Worm (Caenorhabditis elegans) whole organism, L1 larva: Measurements from ENCODE around the gene F32D8.4.
A peak's percentile ranks its signal among the peaks of the same experiment; 100 is the strongest.

Experiments
- aha-1 ChIP-seq: fragments of 150-350 bp; optimal IDR thresholded peaks from 2 replicates; lab custom pipeline; 2014; ENCODE audit warnings: missing biosample characterization, missing genetic modification characterization
- alr-1 ChIP-seq: fragments of 200-800 bp; sonication (Bioruptor generic); optimal IDR thresholded peaks from 2 replicates; lab custom pipeline; 2018; ENCODE audit warnings: borderline replicate concordance, mild to moderate bottlenecking, missing genetic modification characterization, missing compliant biosample characterization
- aly-2 ChIP-seq: fragments of 150-350 bp; optimal IDR thresholded peaks from 2 replicates; lab custom pipeline; 2014; ENCODE audit warnings: missing biosample characterization, missing genetic modification characterization
- ama-1 ChIP-seq: fragments of 150-350 bp; optimal IDR thresholded peaks from 2 replicates; lab custom pipeline; 2014
- blmp-1 ChIP-seq: fragments of 150-350 bp; optimal IDR thresholded peaks from 2 replicates; lab custom pipeline; 2014; ENCODE audit warnings: missing biosample characterization, missing genetic modification characterization
- ceh-63 ChIP-seq: fragments of 200-800 bp; sonication (Bioruptor generic); optimal IDR thresholded peaks from 2 replicates; lab custom pipeline; 2018; ENCODE audit warnings: mild to moderate bottlenecking, missing genetic modification characterization, missing compliant biosample characterization
- ceh-82 ChIP-seq, 3 experiments: fragments of 150-350 bp in 1 of 3; sonication (generic microtip) in 2 of 3; optimal IDR thresholded peaks; 2 replicates each; lab custom pipeline; 2014 to 2017; ENCODE audit warnings: missing biosample characterization in 3 of 3, missing genetic modification characterization in 3 of 3
- ces-1 ChIP-seq: fragments of 150-350 bp; optimal IDR thresholded peaks from 2 replicates; lab custom pipeline; 2014; ENCODE audit warnings: missing biosample characterization, missing genetic modification reagents, missing genetic modification characterization
- dsc-1 ChIP-seq: sonication (generic microtip); optimal IDR thresholded peaks from 2 replicates; lab custom pipeline; 2016; ENCODE audit warnings: mild to moderate bottlenecking, missing genetic modification characterization, missing compliant biosample characterization
- efl-3 ChIP-seq: fragments of 200-800 bp; sonication (Bioruptor generic); optimal IDR thresholded peaks from 2 replicates; lab custom pipeline; 2018; ENCODE audit warnings: mild to moderate bottlenecking, missing genetic modification characterization, missing compliant biosample characterization
- egl-13 ChIP-seq: sonication (generic microtip); optimal IDR thresholded peaks from 2 replicates; lab custom pipeline; 2016; ENCODE audit warnings: missing genotype, missing genetic modification reagents, missing genetic modification characterization, missing compliant biosample characterization
- ets-5 ChIP-seq: fragments of 200-800 bp; sonication (Bioruptor generic); IDR thresholded peaks from 2 replicates; pipeline ENCODE4 v1.3.6; 2022; ENCODE audit warnings: missing genetic modification characterization, missing compliant biosample characterization
- fkh-10 ChIP-seq: sonication (generic microtip); optimal IDR thresholded peaks from 2 replicates; lab custom pipeline; 2017; ENCODE audit warnings: missing biosample characterization, missing genetic modification reagents, missing genetic modification characterization
- grh-1 ChIP-seq: fragments of 200-800 bp; sonication (Bioruptor generic); IDR thresholded peaks from 2 replicates; pipeline ENCODE4 v1.3.6; 2022; ENCODE audit warnings: missing genetic modification reagents, missing genetic modification characterization, missing compliant biosample characterization
- hlh-17 ChIP-seq: fragments of 200-800 bp; sonication (Bioruptor generic); optimal IDR thresholded peaks from 2 replicates; lab custom pipeline; 2018; ENCODE audit warnings: missing genetic modification characterization, mild to moderate bottlenecking, missing compliant biosample characterization, moderate library complexity, borderline replicate concordance
- irx-1 ChIP-seq: sonication (generic microtip); optimal IDR thresholded peaks from 2 replicates; lab custom pipeline; 2016; ENCODE audit warnings: missing genetic modification characterization, missing compliant biosample characterization
- isw-1 ChIP-seq: fragments of 200-800 bp; sonication (Bioruptor generic); IDR thresholded peaks from 2 replicates; pipeline ENCODE4 v1.3.6; 2022; ENCODE audit warnings: missing genetic modification characterization, missing compliant biosample characterization
- jun-1 ChIP-seq: fragments of 150-350 bp; optimal IDR thresholded peaks from 2 replicates; lab custom pipeline; 2014; ENCODE audit warnings: missing biosample characterization, missing genetic modification reagents, missing genetic modification characterization
- lin-13 ChIP-seq: fragments of 150-350 bp; optimal IDR thresholded peaks from 2 replicates; lab custom pipeline; 2014; ENCODE audit warnings: missing biosample characterization, missing genetic modification reagents, missing genetic modification characterization
- lin-14 ChIP-seq: fragments of 200-800 bp; sonication (Bioruptor generic); optimal IDR thresholded peaks from 2 replicates; lab custom pipeline; 2018; ENCODE audit warnings: mild to moderate bottlenecking, missing genetic modification characterization, moderate library complexity, missing compliant biosample characterization
- lin-39 ChIP-seq: fragments of 150-350 bp; optimal IDR thresholded peaks from 2 replicates; lab custom pipeline; 2014; ENCODE audit warnings: missing biosample characterization, missing genetic modification reagents, missing genetic modification characterization
- lir-3 ChIP-seq: sonication (generic microtip); optimal IDR thresholded peaks from 2 replicates; lab custom pipeline; 2016; ENCODE audit warnings: mild to moderate bottlenecking, missing genetic modification characterization, moderate library complexity, missing compliant biosample characterization; ENCODE audit not compliant: poor library complexity
- lsy-2 ChIP-seq, 2 experiments: fragments of 150-350 bp; optimal IDR thresholded peaks; 2 replicates each; lab custom pipeline; 2014; ENCODE audit warnings: missing biosample characterization in 2 of 2, missing genetic modification characterization in 2 of 2
- mab-9 ChIP-seq: fragments of 200-800 bp; sonication (Bioruptor generic); IDR thresholded peaks from 2 replicates; pipeline ENCODE4 v1.3.6; 2022; ENCODE audit warnings: missing genetic modification reagents, missing genetic modification characterization, missing compliant biosample characterization
- nhr-11 ChIP-seq: fragments of 150-350 bp; optimal IDR thresholded peaks from 2 replicates; lab custom pipeline; 2014; ENCODE audit warnings: missing biosample characterization, missing genetic modification characterization
- nhr-12 ChIP-seq: sonication (generic microtip); optimal IDR thresholded peaks from 2 replicates; lab custom pipeline; 2017; ENCODE audit warnings: missing biosample characterization, missing genetic modification characterization
- nhr-19 ChIP-seq: fragments of 200-800 bp; sonication (Bioruptor generic); conservative IDR thresholded peaks from 2 replicates; pipeline ENCODE4 v1.3.6; 2022; ENCODE audit warnings: missing genetic modification characterization, missing compliant biosample characterization
- nhr-47 ChIP-seq: sonication (generic microtip); optimal IDR thresholded peaks from 2 replicates; lab custom pipeline; 2016; ENCODE audit warnings: mild to moderate bottlenecking, missing genetic modification characterization, moderate library complexity, missing compliant biosample characterization
- nhr-76 ChIP-seq: sonication (generic microtip); optimal IDR thresholded peaks from 2 replicates; lab custom pipeline; 2017; ENCODE audit warnings: missing biosample characterization, missing genetic modification characterization
- nhr-77 ChIP-seq: fragments of 150-350 bp; optimal IDR thresholded peaks from 2 replicates; lab custom pipeline; 2014; ENCODE audit warnings: missing biosample characterization, missing genetic modification characterization
- nhr-84 ChIP-seq: sonication (generic microtip); optimal IDR thresholded peaks from 2 replicates; lab custom pipeline; 2017; ENCODE audit warnings: missing biosample characterization, missing genetic modification characterization
- nhr-85 ChIP-seq: sonication (generic microtip); peaks from one replicate; lab custom pipeline; 2016; ENCODE audit warnings: missing genetic modification characterization, inconsistent platforms, missing compliant biosample characterization
- nhr-90 ChIP-seq: sonication (generic microtip); optimal IDR thresholded peaks from 2 replicates; lab custom pipeline; 2016; ENCODE audit warnings: mild to moderate bottlenecking, missing genetic modification characterization, missing compliant biosample characterization; ENCODE audit not compliant: poor library complexity
- pax-3 ChIP-seq: fragments of 200-800 bp; sonication (Bioruptor generic); optimal IDR thresholded peaks from 2 replicates; lab custom pipeline; 2018; ENCODE audit warnings: mild to moderate bottlenecking, missing genetic modification characterization, moderate library complexity, missing compliant biosample characterization
- pqm-1 ChIP-seq: sonication (generic microtip); optimal IDR thresholded peaks from 3 replicates; lab custom pipeline; 2017; ENCODE audit warnings: missing biosample characterization, missing genetic modification characterization
- snu-23 ChIP-seq: sonication (generic microtip); optimal IDR thresholded peaks from 2 replicates; lab custom pipeline; 2016; ENCODE audit warnings: missing genetic modification characterization, missing compliant biosample characterization
- sox-4 ChIP-seq: sonication (generic microtip); optimal IDR thresholded peaks from 2 replicates; lab custom pipeline; 2016; ENCODE audit warnings: missing genetic modification characterization, missing compliant biosample characterization
- tlp-1 ChIP-seq: fragments of 150-350 bp; optimal IDR thresholded peaks from 2 replicates; lab custom pipeline; 2014; ENCODE audit warnings: missing biosample characterization, missing genetic modification characterization
- unc-86 ChIP-seq: sonication (generic microtip); optimal IDR thresholded peaks from 2 replicates; lab custom pipeline; 2016; ENCODE audit warnings: missing genetic modification characterization, missing compliant biosample characterization
- vab-15 ChIP-seq: sonication (generic microtip); optimal IDR thresholded peaks from 2 replicates; lab custom pipeline; 2017; ENCODE audit warnings: missing genotype, mild to moderate bottlenecking, missing genetic modification characterization, missing compliant biosample characterization
- zip-4 ChIP-seq: fragments of 200-800 bp; sonication (Bioruptor generic); optimal IDR thresholded peaks from 2 replicates; lab custom pipeline; 2018; ENCODE audit warnings: mild to moderate bottlenecking, missing genetic modification characterization, moderate library complexity, missing compliant biosample characterization
- ztf-4 ChIP-seq: fragments of 150-350 bp; optimal IDR thresholded peaks from 2 replicates; lab custom pipeline; 2014; ENCODE audit warnings: missing biosample characterization, missing genetic modification characterization

F32D8.4 gene

DNA sequence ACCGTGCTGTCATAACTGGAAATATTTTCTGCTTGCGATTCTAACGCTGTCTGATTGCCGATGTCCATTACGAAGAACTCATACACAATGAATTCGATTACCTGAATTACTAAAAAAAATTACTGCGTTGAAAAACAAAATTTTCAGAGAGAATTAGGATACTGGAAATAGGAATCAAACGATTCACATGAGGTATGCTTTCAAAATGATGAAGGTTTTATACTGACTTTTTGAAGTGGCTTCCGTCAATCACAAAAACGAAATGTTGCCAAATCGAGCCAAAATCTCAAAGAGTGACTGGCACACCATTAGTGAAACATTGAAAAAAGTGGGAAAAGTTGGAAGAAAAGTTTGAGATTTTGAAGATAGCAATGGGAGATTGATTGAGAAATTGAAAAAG is 15.7 kb upstream of the F32D8.4 start, which contains the start of gene zzz-1:
TSS of gene zzz-1 (minus strand) at position 101 of the 400 bp plus-strand sequence.
- TF ChIP-seq pqm-1 (tag; lab: Kevin White, UChicago): no peak
- TF ChIP-seq lin-13 (GFP tag; lab: Kevin White, UChicago): no peak
- no peak for TF ChIP-seq irx-1
- TF ChIP-seq isw-1 (GFP tag; lab: Robert Waterston, UW): no peak
- no peak for TF ChIP-seq snu-23 (GFP tag; lab: Kevin White, UChicago)
- no peak for TF ChIP-seq efl-3 (GFP tag; lab: Kevin White, UChicago)
- TF ChIP-seq ama-1 (lab: Kevin White, UChicago): no peak
- no peak for TF ChIP-seq nhr-85 (tag; lab: Kevin White, UChicago)
- TF ChIP-seq mab-9 (GFP tag; lab: Robert Waterston, UW): no peak
- no peak for TF ChIP-seq hlh-17 (GFP tag; lab: Kevin White, UChicago)
- TF ChIP-seq jun-1: no peak
- no peak for TF ChIP-seq ztf-4 (tag; lab: Kevin White, UChicago)
- TF ChIP-seq nhr-12 (tag; lab: Kevin White, UChicago): no peak
- no peak for TF ChIP-seq blmp-1 (tag; lab: Kevin White, UChicago)

DNA sequence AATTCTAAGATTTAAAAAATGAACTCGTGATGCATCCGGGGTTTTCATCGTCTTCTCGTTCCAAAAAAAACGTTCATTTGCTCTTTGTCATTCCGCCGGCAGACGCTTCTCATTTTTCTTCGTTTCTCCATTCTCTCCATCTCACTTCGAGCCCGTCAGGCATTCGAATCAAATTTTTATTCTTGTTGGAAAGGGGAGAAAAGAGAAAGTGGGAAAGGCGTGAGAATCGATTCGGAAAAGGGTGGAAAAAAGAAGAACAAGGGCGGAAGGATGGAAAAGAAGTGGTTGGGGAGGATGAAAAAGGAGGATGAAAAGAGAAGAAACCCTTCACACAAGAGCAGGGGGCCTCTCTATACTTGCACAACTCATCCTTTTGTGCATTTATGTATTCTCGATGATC is 11.4 kb upstream of the F32D8.4 start:
- TF ChIP-seq aha-1: no peak
- peak; percentile 14 for TF ChIP-seq ces-1 (GFP tag; lab: Kevin White, UChicago)
- peak; percentile 23 for TF ChIP-seq dsc-1 (tag; lab: Kevin White, UChicago)
- no peak for TF ChIP-seq nhr-19 (GFP tag; lab: Robert Waterston, UW)
- TF ChIP-seq lin-14: peak; percentile 82
- no peak for TF ChIP-seq lin-39 (tag; lab: Kevin White, UChicago)
- TF ChIP-seq pax-3: no peak
- no peak for TF ChIP-seq ets-5 (GFP tag; lab: Robert Waterston, UW)
- TF ChIP-seq alr-1 (tag; lab: Kevin White, UChicago): no peak
- TF ChIP-seq ceh-63 (GFP tag; lab: Kevin White, UChicago): no peak
- TF ChIP-seq nhr-47 (tag; lab: Kevin White, UChicago): no peak
- TF ChIP-seq lin-13 (GFP tag; lab: Kevin White, UChicago): no peak
- TF ChIP-seq nhr-84: no peak
- TF ChIP-seq ama-1 (lab: Kevin White, UChicago): no peak
- TF ChIP-seq nhr-77: no peak
- no peak for TF ChIP-seq lir-3 (tag; lab: Kevin White, UChicago)
- TF ChIP-seq grh-1 (GFP tag; lab: Robert Waterston, UW): no peak
- TF ChIP-seq vab-15 (tag; lab: Kevin White, UChicago): no peak
- TF ChIP-seq ceh-82 (tag; optimal IDR thresholded peaks at IDR 0.05; lab: Kevin White, UChicago): peak in 1 of 3 experiments; percentile 32
- no peak for TF ChIP-seq nhr-11 (tag; lab: Kevin White, UChicago)
- peak; percentile 61 for TF ChIP-seq blmp-1 (tag; lab: Kevin White, UChicago)
- no peak for TF ChIP-seq sox-4
- no peak for TF ChIP-seq aly-2 (tag; lab: Kevin White, UChicago)
- no peak for TF ChIP-seq nhr-90 (tag; lab: Kevin White, UChicago)
- TF ChIP-seq zip-4 (GFP tag; lab: Kevin White, UChicago): no peak
- TF ChIP-seq fkh-10 (GFP tag; lab: Kevin White, UChicago): peak; percentile 69
- TF ChIP-seq lsy-2 (tag; optimal IDR thresholded peaks at IDR 0.05; lab: Kevin White, UChicago): peak in 1 of 2 experiments; percentile 7
- TF ChIP-seq pqm-1 (tag; lab: Kevin White, UChicago): no peak
- no peak for TF ChIP-seq nhr-12 (tag; lab: Kevin White, UChicago)
- TF ChIP-seq nhr-85 (tag; lab: Kevin White, UChicago): no peak

DNA sequence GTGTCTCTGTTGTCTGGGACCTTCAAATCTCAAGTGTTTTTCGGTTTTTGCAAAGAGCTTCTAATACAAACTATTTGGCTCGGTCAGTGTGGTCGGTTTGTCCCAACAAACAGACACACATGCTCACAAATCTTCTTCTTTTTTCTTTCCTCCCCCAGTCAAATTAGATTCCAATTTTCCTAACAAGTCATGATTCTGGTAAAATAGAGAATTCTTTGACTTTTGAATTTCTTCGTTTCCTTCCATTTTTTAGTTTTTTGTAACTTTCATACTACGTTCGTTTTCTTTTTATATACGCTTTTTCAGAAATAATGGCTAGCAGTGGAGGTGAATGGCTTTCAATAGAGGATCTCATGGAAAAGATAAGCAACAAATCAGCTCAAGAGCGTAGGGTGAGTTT is 10.4 kb upstream of the F32D8.4 start, which contains the start of gene F32D8.15:
TSS of gene F32D8.15 (plus strand) at position 301 of the 400 bp plus-strand sequence.
- peak; percentile 4 for TF ChIP-seq dsc-1 (tag; lab: Kevin White, UChicago)
- TF ChIP-seq lin-14: peak; percentile 40
- TF ChIP-seq nhr-76 (tag; lab: Kevin White, UChicago): no peak
- no peak for TF ChIP-seq tlp-1 (tag; lab: Kevin White, UChicago)
- TF ChIP-seq nhr-77: no peak
- TF ChIP-seq hlh-17 (GFP tag; lab: Kevin White, UChicago): no peak
- TF ChIP-seq efl-3 (GFP tag; lab: Kevin White, UChicago): no peak
- no peak for TF ChIP-seq sox-4
- TF ChIP-seq egl-13 (tag; lab: Kevin White, UChicago): no peak
- TF ChIP-seq unc-86 (tag; lab: Kevin White, UChicago): no peak
- no peak for TF ChIP-seq nhr-85 (tag; lab: Kevin White, UChicago)
- no peak for TF ChIP-seq lin-39 (tag; lab: Kevin White, UChicago)
- TF ChIP-seq, all 84 proteins: peak for 2
